Fruit fly (Drosophila melanogaster): ENCODE results near the gene CG9536.

CG9536 gene

dm6 chr2L:6494405-6494816, 17.6 kb upstream of the CG9536 start, which contains the start of gene CG9547 (continued):
- TF ChIP-seq CG6813 (GFP tag; optimal IDR thresholded peaks at IDR 0.05) (peak; percentile 43), CG4730 (GFP tag; IDR thresholded peaks at IDR 0.05) (no peak), CG17359 (tag; optimal IDR thresholded peaks at IDR 0.05) (no peak), Nf-YC (tag; optimal IDR thresholded peaks at IDR 0.05) (peak; percentile 23), Hsf (GFP tag; optimal IDR thresholded peaks at IDR 0.05) (no peak), CG11723 (GFP tag; optimal IDR thresholded peaks at IDR 0.05) (no peak), Aef1 (GFP tag; IDR thresholded peaks at IDR 0.05) (no peak), Chrac-16 (GFP tag; optimal IDR thresholded peaks at IDR 0.05) (no peak), CG12659 (GFP tag; optimal IDR thresholded peaks at IDR 0.05) (peak; percentile 0), stc (GFP tag; IDR thresholded peaks at IDR 0.05) (no peak), chinmo (GFP tag; IDR thresholded peaks at IDR 0.05; ENCODE audit: partially characterized antibody) (peak; percentile 77; the same call in 2 of the 4 replicates), CG34376 (GFP tag; optimal IDR thresholded peaks at IDR 0.05) (peak; percentile 94), sob (GFP tag; IDR thresholded peaks at IDR 0.05) (no peak; the same call in 1 of the 2 replicates), CHES-1-like (GFP tag; optimal IDR thresholded peaks at IDR 0.05) (no peak), sug (tag; optimal IDR thresholded peaks at IDR 0.05) (peak; percentile 100), ato (GFP tag; IDR thresholded peaks at IDR 0.05; ENCODE audit: partially characterized antibody) (no peak), MBD-R2 (GFP tag; IDR thresholded peaks at IDR 0.05) (no peak; the same call in 1 of the 2 replicates), Mes4 (GFP tag; optimal IDR thresholded peaks at IDR 0.05) (no peak), Xbp1 (GFP tag; optimal IDR thresholded peaks at IDR 0.05) (no peak), Lim3 (GFP tag; IDR thresholded peaks at IDR 0.05) (no peak), prd (optimal IDR thresholded peaks at IDR 0.05) (no peak), prd (GFP tag; IDR thresholded peaks at IDR 0.05) (no peak), Dfd (GFP tag; optimal IDR thresholded peaks at IDR 0.05) (no peak), CG6175 (GFP tag; IDR thresholded peaks at IDR 0.05) (no peak), sc (optimal IDR thresholded peaks at IDR 0.05) (no peak), sc (GFP tag; optimal IDR thresholded peaks at IDR 0.05) (no peak), ftz-f1 (GFP tag; optimal IDR thresholded peaks at IDR 0.05) (peak; percentile 25), CG7357 (GFP tag; IDR thresholded peaks at IDR 0.05) (no peak), CG11247 (GFP tag; IDR thresholded peaks at IDR 0.05) (no peak), CG10543 (GFP tag; optimal IDR thresholded peaks at IDR 0.05) (peak; percentile 70), CG15011 (GFP tag; optimal IDR thresholded peaks at IDR 0.05) (no peak), Optix (GFP tag; IDR thresholded peaks at IDR 0.05) (no peak), CG7372 (GFP tag; IDR thresholded peaks at IDR 0.05) (no peak), bcd (GFP tag; optimal IDR thresholded peaks at IDR 0.05) (no peak), Dp (GFP tag; optimal IDR thresholded peaks at IDR 0.05) (no peak), CG3838 (GFP tag; optimal IDR thresholded peaks at IDR 0.05) (no peak), toy (GFP tag; IDR thresholded peaks at IDR 0.05) (no peak), ems (GFP tag; optimal IDR thresholded peaks at IDR 0.05) (peak; percentile 4), CoRest (tag; optimal IDR thresholded peaks at IDR 0.05) (no peak), CG18011 (GFP tag; optimal IDR thresholded peaks at IDR 0.05) (no peak), CG13624 (GFP tag; optimal IDR thresholded peaks at IDR 0.05) (peak; percentile 8), dpn (GFP tag; optimal IDR thresholded peaks at IDR 0.05) (no peak), B-H2 (GFP tag; optimal IDR thresholded peaks at IDR 0.05) (peak; percentile 6), Dll (GFP tag; IDR thresholded peaks at IDR 0.05; ENCODE audit: partially characterized antibody) (peak; percentile 27; the same call in 2 of the 4 replicates), gsb-n (tag; optimal IDR thresholded peaks at IDR 0.05) (no peak), CG32772 (GFP tag; IDR thresholded peaks at IDR 0.05) (no peak), wdn (GFP tag; IDR thresholded peaks at IDR 0.05) (no peak), dysf (GFP tag; IDR thresholded peaks at IDR 0.05) (no peak), ara (GFP tag; IDR thresholded peaks at IDR 0.05) (no peak), CG7271 (tag; optimal IDR thresholded peaks at IDR 0.05) (no peak), Mrtf (GFP tag; IDR thresholded peaks at IDR 0.05) (no peak), salm (tag; optimal IDR thresholded peaks at IDR 0.05) (peak; percentile 22), mam (GFP tag; optimal IDR thresholded peaks at IDR 0.05) (no peak)
